Worm (Caenorhabditis elegans): ENCODE data around the gene T24E12.10.
"Not testable (repeated sequence)": the region's sequence is repeated elsewhere in the genome, so short reads cannot be mapped to it uniquely, and the experiment has no call there.

DNA sequence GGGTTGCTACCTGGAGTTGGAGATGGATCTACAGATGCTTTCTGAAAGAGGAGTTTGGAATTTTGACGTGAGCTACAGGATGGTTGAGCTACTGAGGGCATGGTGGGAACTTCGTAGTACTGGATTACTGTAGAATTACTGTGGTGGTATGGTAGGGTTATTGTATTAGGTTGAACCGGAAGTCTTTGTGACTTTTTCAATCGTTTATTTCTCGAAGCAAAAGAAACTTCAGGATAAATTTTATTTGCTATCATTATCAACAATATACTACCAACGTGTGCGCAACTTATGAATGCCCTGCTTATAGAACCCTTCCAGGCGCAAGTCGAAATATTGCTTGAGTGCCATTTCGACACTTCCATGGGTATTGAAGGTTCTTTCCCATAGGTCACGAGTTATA is 11.4 kb downstream of the T24E12.10 start, which contains the start of gene T24E12.6:
- not testable (repeated sequence) for TF ChIP-seq tbx-37 (GFP tag; conservative IDR thresholded peaks at IDR 0.05); ama-1 (optimal IDR thresholded peaks at IDR 0.05); tra-4 (tag; optimal IDR thresholded peaks at IDR 0.05); ets-7 (tag; optimal IDR thresholded peaks at IDR 0.05); B0310.2 (tag; optimal IDR thresholded peaks at IDR 0.05); hmg-4 (GFP tag; optimal IDR thresholded peaks at IDR 0.05); flt-1 (GFP tag; IDR thresholded peaks at IDR 0.05); hmbx-1 (tag; optimal IDR thresholded peaks at IDR 0.05); aly-1 (tag; optimal IDR thresholded peaks at IDR 0.05); F13C5.2 (tag; optimal IDR thresholded peaks at IDR 0.05); pes-1 (GFP tag; IDR thresholded peaks at IDR 0.05); ceh-36 (tag; optimal IDR thresholded peaks at IDR 0.05); tbx-11 (GFP tag; IDR thresholded peaks at IDR 0.05)
